Worm (Caenorhabditis elegans) whole organism, L2 larva: ENCODE measurements around the gene B0228.9.

Experiments
- ama-1 ChIP-seq: fragments of 150-350 bp; optimal IDR thresholded peaks from 2 replicates; lab custom pipeline; 2018; ENCODE audit warnings: inconsistent platforms
- lin-13 ChIP-seq: fragments of 150-350 bp; optimal IDR thresholded peaks from 2 replicates; lab custom pipeline; 2014; ENCODE audit warnings: missing biosample characterization, missing genetic modification reagents, missing genetic modification characterization
- unc-62 ChIP-seq: fragments of 150-350 bp; optimal IDR thresholded peaks from 2 replicates; lab custom pipeline; 2014; ENCODE audit warnings: missing biosample characterization, missing genetic modification reagents, missing genetic modification characterization

DNA sequence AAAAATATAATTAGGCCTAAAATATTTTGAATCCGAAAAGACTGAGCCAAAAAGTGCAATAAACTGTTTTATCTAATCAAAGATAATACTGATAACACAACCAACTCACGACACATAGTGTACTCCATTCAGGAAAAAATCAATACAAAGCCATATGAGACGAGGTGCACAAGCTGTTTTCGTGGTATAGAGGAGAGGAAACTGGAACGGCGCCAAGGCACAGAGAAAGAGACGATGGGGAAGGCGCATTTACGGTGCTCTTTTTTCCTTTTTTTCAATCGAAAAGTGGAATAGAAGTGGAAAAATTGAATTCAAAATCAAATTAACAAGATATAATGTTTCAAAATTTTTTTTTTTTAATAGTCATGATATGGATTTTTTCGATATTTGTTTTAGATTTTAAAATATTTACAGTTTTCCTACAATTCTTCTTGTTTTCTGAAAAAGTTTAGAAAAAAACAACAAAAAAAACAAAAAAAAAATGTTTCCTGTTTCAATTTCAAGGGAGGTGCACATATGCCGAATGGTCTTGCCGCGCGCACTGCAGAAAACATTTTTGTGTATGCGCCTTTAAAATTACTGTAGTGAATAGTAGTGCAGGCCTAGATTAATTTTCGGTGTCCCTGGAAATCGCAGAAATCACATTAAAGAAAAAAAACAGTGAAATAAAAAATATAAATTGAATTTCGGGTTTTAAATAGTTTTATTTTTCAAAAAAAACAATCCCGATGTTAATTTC is 4.9 kb downstream of the B0228.9 start, which contains the start of gene B0228.7:
- no peak for TF ChIP-seq ama-1 (lab: Kevin White, UChicago)
- peak; percentile 46 for TF ChIP-seq lin-13 (GFP tag; lab: Kevin White, UChicago)
- TF ChIP-seq unc-62, result no peak
